Worm (Caenorhabditis elegans) whole organism, late embryonic: ENCODE results near the gene ZK1240.2.
"Not testable (repeated sequence)": the region's sequence is repeated elsewhere in the genome, so short reads cannot be mapped to it uniquely, and the experiment has no call there.

Experiments used
- ceh-14 ChIP-seq: sonication (generic microtip); optimal IDR thresholded peaks from 2 replicates; lab custom pipeline; 2016; ENCODE audit warnings: missing genotype, missing genetic modification characterization, missing compliant biosample characterization
- elt-2 ChIP-seq: sonication (generic microtip); optimal IDR thresholded peaks from 2 replicates; lab custom pipeline; 2016; ENCODE audit warnings: missing genetic modification reagents, missing genetic modification characterization, missing compliant biosample characterization
- fkh-10 ChIP-seq: fragments of 150-350 bp; optimal IDR thresholded peaks from 2 replicates; lab custom pipeline; 2014; ENCODE audit warnings: missing biosample characterization, missing genetic modification reagents, missing genetic modification characterization
- hlh-30 ChIP-seq: sonication (generic microtip); optimal IDR thresholded peaks from 2 replicates; lab custom pipeline; 2017; ENCODE audit warnings: antibody characterized with exemption, missing genetic modification characterization, missing compliant biosample characterization; ENCODE audit not compliant: insufficient read depth
- nfya-1 ChIP-seq: sonication (generic microtip); optimal IDR thresholded peaks from 2 replicates; lab custom pipeline; 2017; ENCODE audit warnings: missing genetic modification characterization, mild to moderate bottlenecking, missing compliant biosample characterization, antibody characterized with exemption, moderate library complexity
- nhr-11 ChIP-seq: fragments of 150-350 bp; optimal IDR thresholded peaks from 2 replicates; lab custom pipeline; 2014; ENCODE audit warnings: missing biosample characterization, missing genetic modification characterization
- sox-4 ChIP-seq: sonication (generic microtip); optimal IDR thresholded peaks from 2 replicates; lab custom pipeline; 2017; ENCODE audit warnings: mild to moderate bottlenecking, missing genetic modification characterization, inconsistent platforms, missing compliant biosample characterization
- unc-42 ChIP-seq: sonication (generic microtip); optimal IDR thresholded peaks from 2 replicates; lab custom pipeline; 2016; ENCODE audit warnings: missing genotype, missing genetic modification characterization, missing compliant biosample characterization

ce11 chrII:2282599-2282998, 40.6 kb upstream of the ZK1240.2 start, which contains the start of gene K09F6.9:
- not testable (repeated sequence) for TF ChIP-seq ceh-14 (tag; lab: Kevin White, UChicago); sox-4 (tag; lab: Kevin White, UChicago); nhr-11 (tag; lab: Kevin White, UChicago); nfya-1 (tag; lab: Kevin White, UChicago); unc-42; hlh-30 (tag; lab: Kevin White, UChicago); fkh-10 (GFP tag; lab: Kevin White, UChicago); elt-2 (tag; lab: Kevin White, UChicago)
